Worm (Caenorhabditis elegans): ENCODE measurements around the gene lipl-2.

The lipl-2 gene

ce11 chrV:9801965-9802364 is 10.6 kb downstream of the lipl-2 start, which contains the start of gene F46B6.10:
F46B6.10 (minus strand) TSS chrV:9802065.
- TF ChIP-seq hlh-15 (tag; optimal IDR thresholded peaks at IDR 0.05) (no peak), zip-5 (tag; optimal IDR thresholded peaks at IDR 0.05) (no peak)

- TF ChIP-seq K09A11.1 (tag; optimal IDR thresholded peaks at IDR 0.05; ENCODE audit: insufficient read depth) (no peak), nhr-232 (tag; optimal IDR thresholded peaks at IDR 0.05) (no peak), odd-2 (tag; optimal IDR thresholded peaks at IDR 0.05) (no peak), nhr-11 (tag; optimal IDR thresholded peaks at IDR 0.05) (no peak), syd-9 (tag; optimal IDR thresholded peaks at IDR 0.05) (no peak), sox-4 (tag; optimal IDR thresholded peaks at IDR 0.05) (no peak), gmeb-2 (tag; optimal IDR thresholded peaks at IDR 0.05) (no peak), ceh-30 (tag; optimal IDR thresholded peaks at IDR 0.05) (no peak), pag-3 (tag; optimal IDR thresholded peaks at IDR 0.05; ENCODE audit: borderline replicate concordance) (no peak), nfya-1 (tag; optimal IDR thresholded peaks at IDR 0.05) (no peak), npax-4 (tag; optimal IDR thresholded peaks at IDR 0.05) (no peak), unc-55 (GFP tag; optimal IDR thresholded peaks at IDR 0.05) (no peak), ceh-14 (tag; optimal IDR thresholded peaks at IDR 0.05) (no peak), ceh-48 (tag; optimal IDR thresholded peaks at IDR 0.05) (no peak), ahr-1 (tag; optimal IDR thresholded peaks at IDR 0.05) (no peak), lin-11 (tag; optimal IDR thresholded peaks at IDR 0.05) (no peak)
These were observed 11.8 kb downstream of the lipl-2 start, which contains the start of gene sru-39 for ce11 chrV:9803176-9803575. sru-39 (plus strand) TSS chrV:9803476.

- no peak for TF ChIP-seq ztf-16 (tag; optimal IDR thresholded peaks at IDR 0.05)
- TF ChIP-seq ttx-3 (tag; optimal IDR thresholded peaks at IDR 0.05) = no peak
- no peak for TF ChIP-seq dmd-4 (tag; optimal IDR thresholded peaks at IDR 0.05; ENCODE audit: borderline replicate concordance)
- no peak for TF ChIP-seq nfya-1 (tag; optimal IDR thresholded peaks at IDR 0.05)
- no peak for TF ChIP-seq F13H6.1 (tag; optimal IDR thresholded peaks at IDR 0.05)
- no peak for TF ChIP-seq ceh-9 (tag; optimal IDR thresholded peaks at IDR 0.05)
- TF ChIP-seq pag-3 (tag; optimal IDR thresholded peaks at IDR 0.05; ENCODE audit: borderline replicate concordance) = no peak
- TF ChIP-seq elt-4 (tag; optimal IDR thresholded peaks at IDR 0.05) = no peak
These were observed 13.8 kb downstream of the lipl-2 start, which contains the start of gene sru-37 for ce11 chrV:9805161-9805560. sru-37 (plus strand) TSS chrV:9805461.

- TF ChIP-seq ceh-24 (tag; optimal IDR thresholded peaks at IDR 0.05) (no peak), K09A11.1 (tag; optimal IDR thresholded peaks at IDR 0.05; ENCODE audit: insufficient read depth) (no peak), unc-55 (GFP tag; optimal IDR thresholded peaks at IDR 0.05) (no peak), hlh-6 (tag; optimal IDR thresholded peaks at IDR 0.05) (no peak), sdc-2 (tag; optimal IDR thresholded peaks at IDR 0.05) (no peak)
These were observed 19.8 kb downstream of the lipl-2 start, which contains the start of gene sru-29 for ce11 chrV:9811154-9811553. sru-29 (plus strand) TSS chrV:9811454.

- TF ChIP-seq ceh-34 (tag; optimal IDR thresholded peaks at IDR 0.05) (no peak), fkh-6 (tag; optimal IDR thresholded peaks at IDR 0.05) (no peak), ceh-22 (tag; optimal IDR thresholded peaks at IDR 0.05) (no peak), mec-3 (tag; optimal IDR thresholded peaks at IDR 0.05; ENCODE audit: borderline replicate concordance) (no peak), pha-2 (tag; optimal IDR thresholded peaks at IDR 0.05) (no peak), npax-4 (tag; optimal IDR thresholded peaks at IDR 0.05) (no peak), K02D7.2 (tag; optimal IDR thresholded peaks at IDR 0.05) (no peak), dve-1 (tag; optimal IDR thresholded peaks at IDR 0.05) (no peak), zip-5 (tag; optimal IDR thresholded peaks at IDR 0.05) (no peak), ref-2 (tag; optimal IDR thresholded peaks at IDR 0.05) (no peak), C08G9.2 (tag; optimal IDR thresholded peaks at IDR 0.05) (no peak), ceh-24 (tag; optimal IDR thresholded peaks at IDR 0.05) (no peak), nfya-1 (tag; optimal IDR thresholded peaks at IDR 0.05) (no peak), ahr-1 (tag; optimal IDR thresholded peaks at IDR 0.05) (no peak), ceh-19 (GFP tag; optimal IDR thresholded peaks at IDR 0.05) (no peak), ama-1 (optimal IDR thresholded peaks at IDR 0.05) (no peak), ceh-31 (tag; optimal IDR thresholded peaks at IDR 0.05) (no peak), ceh-6 (GFP tag; optimal IDR thresholded peaks at IDR 0.05) (no peak)
These were observed 20.8 kb downstream of the lipl-2 start for ce11 chrV:9812216-9812615.
